Worm (Caenorhabditis elegans): ENCODE results near the gene nhr-202.

- TF ChIP-seq ztf-11 (tag; optimal IDR thresholded peaks at IDR 0.05): no peak
- no peak for TF ChIP-seq rnt-1 (tag; optimal IDR thresholded peaks at IDR 0.05)
- no peak for TF ChIP-seq ztf-4 (tag; optimal IDR thresholded peaks at IDR 0.05)
- no peak for TF ChIP-seq snu-23 (GFP tag; optimal IDR thresholded peaks at IDR 0.05)
- no peak for TF ChIP-seq fos-1 (tag; optimal IDR thresholded peaks at IDR 0.05)
- TF ChIP-seq nhr-76 (tag; optimal IDR thresholded peaks at IDR 0.05): no peak
- TF ChIP-seq pqm-1 (tag; optimal IDR thresholded peaks at IDR 0.05): no peak
- TF ChIP-seq skn-1 (tag; optimal IDR thresholded peaks at IDR 0.05): no peak
- TF ChIP-seq Y116A8C.19 (tag; optimal IDR thresholded peaks at IDR 0.05; ENCODE audit: borderline replicate concordance): no peak
- no peak for TF ChIP-seq zip-4 (GFP tag; optimal IDR thresholded peaks at IDR 0.05)
- no peak for TF ChIP-seq sptf-1 (tag; optimal IDR thresholded peaks at IDR 0.05)
- TF ChIP-seq F16B12.6 (tag; optimal IDR thresholded peaks at IDR 0.05): no peak
- TF ChIP-seq egl-27 (tag; optimal IDR thresholded peaks at IDR 0.05): no peak
- TF ChIP-seq lir-3 (tag; optimal IDR thresholded peaks at IDR 0.05; ENCODE audit: poor library complexity): no peak
Observed at ce11 chrV:438094-438493, 24.3 kb upstream of the nhr-202 start, which contains the start of gene B0554.1.
